Worm (Caenorhabditis elegans) whole organism, midembryonic: ENCODE results near the gene fbxa-25.

Experiments used
- cog-1 ChIP-seq: sonication (generic microtip); optimal IDR thresholded peaks from 2 replicates; lab custom pipeline; 2016; ENCODE audit warnings: missing genetic modification characterization, missing compliant biosample characterization
- flt-1 ChIP-seq: fragments of 200-800 bp; sonication (Bioruptor generic); IDR thresholded peaks from 2 replicates; pipeline ENCODE4 v1.3.6; 2022; ENCODE audit warnings: missing genetic modification characterization, missing compliant biosample characterization
- klf-2 ChIP-seq: fragments of 200-800 bp; sonication (Bioruptor generic); conservative IDR thresholded peaks from 2 replicates; pipeline ENCODE4 v1.3.6; 2022; ENCODE audit warnings: missing genetic modification reagents, missing genetic modification characterization, missing compliant biosample characterization
- med-1 ChIP-seq: sonication (generic microtip); optimal IDR thresholded peaks from 2 replicates; lab custom pipeline; 2017; ENCODE audit warnings: missing genetic modification characterization, mild to moderate bottlenecking, missing compliant biosample characterization, antibody characterized with exemption, missing genetic modification reagents; ENCODE audit not compliant: insufficient read depth
- ref-1 ChIP-seq: fragments of 200-800 bp; sonication (Bioruptor generic); conservative IDR thresholded peaks from 2 replicates; pipeline ENCODE4 v1.3.6; 2022; ENCODE audit warnings: missing genetic modification reagents, missing genetic modification characterization, missing compliant biosample characterization
- tab-1 ChIP-seq: fragments of 200-800 bp; sonication (Bioruptor generic); IDR thresholded peaks from 2 replicates; pipeline ENCODE4 v1.3.6; 2022; ENCODE audit warnings: missing genetic modification characterization, missing compliant biosample characterization
- ztf-23 ChIP-seq: fragments of 200-800 bp; sonication (Bioruptor generic); IDR thresholded peaks from 2 replicates; pipeline ENCODE4 v1.3.6; 2022; ENCODE audit warnings: missing genetic modification reagents, missing genetic modification characterization, missing compliant biosample characterization

DNA sequence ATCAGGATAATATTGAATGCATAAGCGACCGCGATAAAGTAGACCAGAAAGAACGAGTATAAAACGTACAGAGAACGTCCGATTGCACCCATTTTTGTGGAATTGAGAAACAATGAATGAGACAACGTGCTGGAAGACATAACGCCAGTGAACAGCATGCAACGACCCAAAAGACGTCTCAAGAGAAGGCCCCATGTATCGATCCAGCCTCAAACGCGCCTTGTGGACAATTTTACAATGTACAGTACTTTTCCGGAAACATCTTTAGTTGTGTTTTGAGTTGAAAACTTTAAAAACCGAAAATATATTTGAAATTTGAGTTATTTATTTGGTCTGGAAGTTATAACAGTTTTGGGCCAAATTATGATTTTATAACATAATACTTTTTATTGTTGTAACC lies 1.5 kb upstream of the fbxa-25 start, which contains the start of gene Y82E9BL.3:
- TF ChIP-seq ztf-23 (GFP tag; lab: Robert Waterston, UW) = no peak
- TF ChIP-seq cog-1 (tag; lab: Kevin White, UChicago) = no peak
- TF ChIP-seq flt-1 (GFP tag; lab: Robert Waterston, UW) = no peak
- TF ChIP-seq ref-1 (GFP tag; lab: Robert Waterston, UW) = no peak
- TF ChIP-seq klf-2 (GFP tag; lab: Robert Waterston, UW) = no peak
- no peak for TF ChIP-seq tab-1
- no peak for TF ChIP-seq med-1 (GFP tag; lab: Kevin White, UChicago)
